Fruit fly (Drosophila melanogaster) whole organism, embryonic: ENCODE data around the gene dachs.

Experiments
- Adf1 ChIP-seq: fragments of 200-800 bp; sonication (Bioruptor generic); IDR thresholded peaks from 2 replicates; pipeline ENCODE4 v1.3.6; 2022; ENCODE audit warnings: missing biosample characterization, missing genetic modification characterization
- Antp ChIP-seq: fragments of 200-800 bp; sonication (Bioruptor generic); optimal IDR thresholded peaks from 3 replicates; lab custom pipeline; 2016; ENCODE audit warnings: missing biosample characterization, missing genetic modification characterization
- Awh ChIP-seq: fragments of 200-800 bp; sonication (Bioruptor generic); IDR thresholded peaks from 2 replicates; pipeline ENCODE4, ENCODE4 v1.3.6; 2022; ENCODE audit warnings: missing biosample characterization, missing genetic modification characterization
- B-H1 ChIP-seq: fragments of 200-800 bp; sonication (Bioruptor generic); IDR thresholded peaks from 3 replicates; pipeline ENCODE4 v1.3.6; 2022; ENCODE audit warnings: missing biosample characterization, missing genetic modification characterization
- Bteb2 ChIP-seq: fragments of 200-800 bp; sonication (Bioruptor generic); optimal IDR thresholded peaks from 2 replicates; lab custom pipeline; 2016; ENCODE audit warnings: missing biosample characterization, missing genetic modification characterization
- CG10565 ChIP-seq: fragments of 200-800 bp; sonication (Bioruptor generic); optimal IDR thresholded peaks from 3 replicates; lab custom pipeline; 2016; ENCODE audit warnings: missing biosample characterization, mild to moderate bottlenecking, missing genetic modification characterization
- CG11696 ChIP-seq: fragments of 200-800 bp; sonication (Bioruptor generic); IDR thresholded peaks from 2 replicates; pipeline ENCODE4 v1.3.6; 2022; ENCODE audit warnings: missing biosample characterization, missing genetic modification characterization
- CG12071 ChIP-seq: fragments of 200-800 bp; sonication (Bioruptor generic); optimal IDR thresholded peaks from 3 replicates; lab custom pipeline; 2018; ENCODE audit warnings: missing biosample characterization, mild to moderate bottlenecking, missing genetic modification characterization
- CG12104 ChIP-seq: fragments of 200-800 bp; sonication (Bioruptor generic); optimal IDR thresholded peaks from 3 replicates; lab custom pipeline; 2016; ENCODE audit warnings: missing biosample characterization, missing genetic modification characterization
- CG17359 ChIP-seq: fragments of 200-800 bp; sonication (Bioruptor generic); optimal IDR thresholded peaks from 3 replicates; lab custom pipeline; 2018; ENCODE audit warnings: missing biosample characterization, mild to moderate bottlenecking, missing genetic modification characterization, moderate library complexity
- CG17802 ChIP-seq: fragments of 200-800 bp; sonication (Bioruptor generic); optimal IDR thresholded peaks from 2 replicates; lab custom pipeline; 2018; ENCODE audit warnings: missing biosample characterization, mild to moderate bottlenecking, missing genetic modification characterization, moderate library complexity
- CG17829 ChIP-seq: fragments of 200-800 bp; optimal IDR thresholded peaks from 2 replicates; lab custom pipeline; 2019; ENCODE audit warnings: missing biosample characterization, mild to moderate bottlenecking, missing genetic modification characterization, moderate library complexity
- CG18262 ChIP-seq: fragments of 200-800 bp; optimal IDR thresholded peaks from 3 replicates; lab custom pipeline; 2019; ENCODE audit warnings: missing biosample characterization, mild to moderate bottlenecking, missing genetic modification characterization, moderate library complexity
- CG18599 ChIP-seq: fragments of 200-800 bp; sonication (Bioruptor generic); optimal IDR thresholded peaks from 3 replicates; lab custom pipeline; 2017; ENCODE audit warnings: missing biosample characterization, missing genetic modification characterization, mild to moderate bottlenecking, moderate library complexity, missing genetic modification reagents
- CG2116 ChIP-seq: fragments of 200-800 bp; sonication (Bioruptor generic); optimal IDR thresholded peaks from 3 replicates; lab custom pipeline; 2018; ENCODE audit warnings: missing biosample characterization, mild to moderate bottlenecking, missing genetic modification characterization
- CG2129 ChIP-seq: fragments of 200-800 bp; sonication (Bioruptor generic); IDR thresholded peaks from 2 replicates; pipeline ENCODE4 v1.3.6; 2022; ENCODE audit warnings: missing biosample characterization, missing genetic modification characterization; ENCODE audit not compliant: partially characterized antibody
- CG2889 ChIP-seq: fragments of 200-800 bp; sonication (Bioruptor generic); IDR thresholded peaks from 3 replicates; pipeline ENCODE4 v1.3.6; 2022; ENCODE audit warnings: missing biosample characterization, missing genetic modification characterization
- CG30020 ChIP-seq: fragments of 200-800 bp; optimal IDR thresholded peaks from 2 replicates; lab custom pipeline; 2019; ENCODE audit warnings: missing biosample characterization, mild to moderate bottlenecking, missing genetic modification characterization, moderate library complexity
- CG32772 ChIP-seq: fragments of 200-800 bp; sonication (Bioruptor generic); IDR thresholded peaks from 2 replicates; pipeline ENCODE4 v1.3.6; 2022; ENCODE audit warnings: missing biosample characterization, missing genetic modification characterization
- CG6175 ChIP-seq: fragments of 200-800 bp; sonication (Bioruptor generic); IDR thresholded peaks from 3 replicates; pipeline ENCODE4 v1.3.6; 2022; ENCODE audit warnings: missing biosample characterization, missing genetic modification characterization
- Camta ChIP-seq: fragments of 200-800 bp; sonication (Bioruptor generic); optimal IDR thresholded peaks from 2 replicates; lab custom pipeline; 2016; ENCODE audit warnings: missing biosample characterization, missing genetic modification characterization
- Dip3 ChIP-seq: fragments of 200-800 bp; sonication (Bioruptor generic); optimal IDR thresholded peaks from 3 replicates; lab custom pipeline; 2016; ENCODE audit warnings: missing biosample characterization, missing genetic modification characterization
- Elba2 ChIP-seq: fragments of 200-800 bp; sonication (Bioruptor generic); optimal IDR thresholded peaks from 3 replicates; lab custom pipeline; 2016; ENCODE audit warnings: missing biosample characterization, missing genetic modification characterization
- Ets97D ChIP-seq: fragments of 200-800 bp; sonication (Bioruptor generic); optimal IDR thresholded peaks from 3 replicates; lab custom pipeline; 2016; ENCODE audit warnings: missing biosample characterization, missing genetic modification characterization
- Hr39 ChIP-seq: fragments of >200 bp; optimal IDR thresholded peaks from 2 replicates; lab custom pipeline; 2017
- Hsf ChIP-seq: fragments of 200-800 bp; sonication (Bioruptor generic); optimal IDR thresholded peaks from 3 replicates; lab custom pipeline; 2016; ENCODE audit warnings: missing biosample characterization, missing genetic modification characterization
- MBD-R2 ChIP-seq: fragments of 200-800 bp; sonication (Bioruptor generic); IDR thresholded peaks from 2 replicates; pipeline ENCODE4 v1.3.6; 2022; ENCODE audit warnings: missing biosample characterization, missing genetic modification characterization
- Mrtf ChIP-seq: fragments of 200-800 bp; sonication (Bioruptor generic); IDR thresholded peaks from 3 replicates; pipeline ENCODE4 v1.3.6; 2022; ENCODE audit warnings: missing biosample characterization, missing genetic modification characterization
- NC2β ChIP-seq: fragments of 200-800 bp; sonication (Bioruptor generic); optimal IDR thresholded peaks from 2 replicates; lab custom pipeline; 2016; ENCODE audit warnings: missing biosample characterization, missing genetic modification characterization
- Scr ChIP-seq: fragments of 200-800 bp; sonication (Bioruptor generic); IDR thresholded peaks from 2 replicates; pipeline ENCODE4 v1.3.6; 2022; ENCODE audit warnings: missing biosample characterization, missing genetic modification characterization; ENCODE audit not compliant: partially characterized antibody
- Six4 ChIP-seq: fragments of 200-800 bp; sonication (Bioruptor generic); optimal IDR thresholded peaks from 2 replicates; lab custom pipeline; 2016; ENCODE audit warnings: missing biosample characterization, missing genetic modification characterization
- Sox100B ChIP-seq: fragments of 200-800 bp; sonication (Bioruptor generic); optimal IDR thresholded peaks from 3 replicates; lab custom pipeline; 2018; ENCODE audit warnings: missing biosample characterization, mild to moderate bottlenecking, missing genetic modification characterization
- Vsx1 ChIP-seq: fragments of 200-800 bp; sonication (Bioruptor generic); optimal IDR thresholded peaks from 2 replicates; lab custom pipeline; 2017; ENCODE audit warnings: missing biosample characterization, mild to moderate bottlenecking, missing genetic modification characterization, missing genetic modification reagents
- abd-A ChIP-seq: fragments of 200-800 bp; sonication (Bioruptor generic); optimal IDR thresholded peaks from 3 replicates; lab custom pipeline; 2019; ENCODE audit warnings: missing biosample characterization, mild to moderate bottlenecking, missing genetic modification characterization, moderate library complexity
- bowl ChIP-seq: fragments of 200-800 bp; sonication (Bioruptor generic); IDR thresholded peaks from 2 replicates; pipeline ENCODE4 v1.3.6; 2022; ENCODE audit warnings: missing biosample characterization, missing genetic modification characterization
- btn ChIP-seq: fragments of 200-800 bp; sonication (Bioruptor generic); optimal IDR thresholded peaks from 2 replicates; lab custom pipeline; 2016; ENCODE audit warnings: missing biosample characterization, missing genetic modification characterization
- chif ChIP-seq, 2 experiments: fragments of 200-800 bp; sonication (Bioruptor generic); optimal IDR thresholded peaks; 3 replicates each; lab custom pipeline; 2016; ENCODE audit warnings: missing biosample characterization in 2 of 2, missing genetic modification characterization in 2 of 2
- disco-r ChIP-seq: fragments of 200-800 bp; sonication (Bioruptor generic); optimal IDR thresholded peaks from 2 replicates; lab custom pipeline; 2016; ENCODE audit warnings: missing biosample characterization, missing genetic modification characterization
- eve ChIP-seq, 2 experiments: fragments of >200 bp; optimal IDR thresholded peaks; 2 replicates each; lab custom pipeline; 2017; ENCODE audit warnings: missing biosample characterization in 2 of 2, missing genetic modification characterization in 2 of 2
- ewg ChIP-seq: fragments of 200-800 bp; sonication (Bioruptor generic); optimal IDR thresholded peaks from 3 replicates; lab custom pipeline; 2017; ENCODE audit warnings: mild to moderate bottlenecking, missing biosample characterization, missing genetic modification reagents, missing genetic modification characterization
- gce ChIP-seq: fragments of 200-800 bp; sonication (Bioruptor generic); IDR thresholded peaks from 3 replicates; pipeline ENCODE4 v1.3.6; 2022; ENCODE audit warnings: missing biosample characterization, missing genetic modification characterization
- gro ChIP-seq: fragments of 200-800 bp; sonication (Bioruptor generic); optimal IDR thresholded peaks from 2 replicates; lab custom pipeline; 2016; ENCODE audit warnings: missing biosample characterization, missing genetic modification characterization
- gsb-n ChIP-seq: fragments of 200-800 bp; sonication (Bioruptor generic); optimal IDR thresholded peaks from 3 replicates; lab custom pipeline; 2018; ENCODE audit warnings: missing biosample characterization, mild to moderate bottlenecking, missing genetic modification characterization
- insv ChIP-seq, 2 experiments: fragments of 200-800 bp; sonication (Bioruptor generic); optimal IDR thresholded peaks; 3 replicates each; lab custom pipeline; 2016 to 2018; ENCODE audit warnings: missing biosample characterization in 2 of 2, missing genetic modification characterization in 2 of 2
- pho ChIP-seq: fragments of 200-800 bp; sonication (Bioruptor generic); optimal IDR thresholded peaks from 2 replicates; lab custom pipeline; 2016; ENCODE audit warnings: missing biosample characterization, missing genetic modification characterization
- sna ChIP-seq: fragments of 200-800 bp; sonication (Bioruptor generic); IDR thresholded peaks from 2 replicates; pipeline ENCODE4 v1.3.6; 2022; ENCODE audit warnings: missing biosample characterization, missing genetic modification characterization; ENCODE audit not compliant: partially characterized antibody
- tgo ChIP-seq: fragments of 200-800 bp; sonication (Bioruptor generic); IDR thresholded peaks from 3 replicates; pipeline ENCODE4 v1.3.6; 2022; ENCODE audit warnings: missing biosample characterization, missing genetic modification characterization
- tx ChIP-seq: fragments of 200-800 bp; sonication (Bioruptor generic); optimal IDR thresholded peaks from 2 replicates; lab custom pipeline; 2016; ENCODE audit warnings: missing biosample characterization, missing genetic modification characterization
- vfl ChIP-seq: fragments of 200-800 bp; sonication (Bioruptor generic); optimal IDR thresholded peaks from 2 replicates; lab custom pipeline; 2016; ENCODE audit warnings: missing biosample characterization, missing genetic modification characterization

dachs gene

dm6 chr2L:8463144-8464106 is 3.2 kb upstream of the dachs start, which contains the start of gene Agpat2 (continued):
- TF ChIP-seq NC2β (GFP tag; lab: Kevin White, UChicago) (peak; percentile 82), tgo (GFP tag; lab: Robert Waterston, UW) (peak; percentile 80), sna (GFP tag; lab: Robert Waterston, UW) (no peak), Adf1 (GFP tag; lab: Robert Waterston, UW) (peak; percentile 20; the same call in 1 of the 2 replicates), pho (GFP tag; lab: Kevin White, UChicago) (peak; percentile 65), CG18599 (GFP tag; lab: Kevin White, UChicago) (peak; percentile 93), CG17829 (tag; lab: Kevin White, UChicago) (peak; percentile 79), CG30020 (peak; percentile 27), Ets97D (GFP tag; lab: Kevin White, UChicago) (peak; percentile 60), Bteb2 (GFP tag; lab: Kevin White, UChicago) (peak; percentile 71), CG12104 (GFP tag; lab: Kevin White, UChicago) (peak; percentile 80), tx (GFP tag; lab: Kevin White, UChicago) (peak; percentile 75), eve (GFP tag; optimal IDR thresholded peaks at IDR 0.05; lab: Kevin White, UChicago) (peak in 1 of 2 experiments; percentile 95), disco-r (GFP tag; lab: Kevin White, UChicago) (peak; percentile 19), Hr39 (lab: Kevin White, UChicago) (no peak), MBD-R2 (GFP tag; lab: Robert Waterston, UW) (peak; percentile 42; the same call in 1 of the 2 replicates), Six4 (GFP tag; lab: Kevin White, UChicago) (peak; percentile 79), gsb-n (peak; percentile 86), CG18262 (tag; lab: Kevin White, UChicago) (peak; percentile 88), CG17359 (tag; lab: Kevin White, UChicago) (peak; percentile 90), vfl (GFP tag; lab: Kevin White, UChicago) (peak; percentile 67), CG17802 (tag; lab: Kevin White, UChicago) (peak; percentile 28), Sox100B (peak; percentile 75), Elba2 (GFP tag; lab: Kevin White, UChicago) (no peak), Hsf (GFP tag; lab: Kevin White, UChicago) (peak; percentile 86), Awh (peak; percentile 51; the same call in 1 of the 2 replicates), Camta (GFP tag; lab: Kevin White, UChicago) (peak; percentile 79), ewg (GFP tag; lab: Kevin White, UChicago) (peak; percentile 76), gro (GFP tag; lab: Kevin White, UChicago) (peak; percentile 69), CG11696 (GFP tag; lab: Robert Waterston, UW) (peak; percentile 64), Mrtf (peak; percentile 78; the same call in 2 of the 3 replicates), Dip3 (GFP tag; lab: Kevin White, UChicago) (peak; percentile 71), btn (GFP tag; lab: Kevin White, UChicago) (peak; percentile 63), CG32772 (peak; percentile 61), CG10565 (GFP tag; lab: Kevin White, UChicago) (peak; percentile 42), Antp (GFP tag; lab: Kevin White, UChicago) (peak; percentile 75), B-H1 (peak; percentile 59), bowl (no peak), CG2889 (GFP tag; lab: Robert Waterston, UW) (peak; percentile 41; the same call in 1 of the 3 replicates), insv (GFP tag; optimal IDR thresholded peaks at IDR 0.05; lab: Kevin White, UChicago) (no peak), abd-A (tag; lab: Kevin White, UChicago) (peak; percentile 83), CG2116 (peak; percentile 29), Scr (GFP tag; lab: Robert Waterston, UW) (no peak), CG2129 (GFP tag; lab: Robert Waterston, UW) (no peak), Vsx1 (GFP tag; lab: Kevin White, UChicago) (peak; percentile 48), chif (GFP tag; optimal IDR thresholded peaks at IDR 0.05; lab: Kevin White, UChicago) (peak; percentile 75 to 85), CG6175 (GFP tag; lab: Robert Waterston, UW) (no peak), gce (GFP tag; lab: Robert Waterston, UW) (peak; percentile 74; the same call in 2 of the 3 replicates), CG12071 (peak; percentile 70)
